Fruit fly (Drosophila melanogaster): Measurements from ENCODE around the gene MsR2.

DNA sequence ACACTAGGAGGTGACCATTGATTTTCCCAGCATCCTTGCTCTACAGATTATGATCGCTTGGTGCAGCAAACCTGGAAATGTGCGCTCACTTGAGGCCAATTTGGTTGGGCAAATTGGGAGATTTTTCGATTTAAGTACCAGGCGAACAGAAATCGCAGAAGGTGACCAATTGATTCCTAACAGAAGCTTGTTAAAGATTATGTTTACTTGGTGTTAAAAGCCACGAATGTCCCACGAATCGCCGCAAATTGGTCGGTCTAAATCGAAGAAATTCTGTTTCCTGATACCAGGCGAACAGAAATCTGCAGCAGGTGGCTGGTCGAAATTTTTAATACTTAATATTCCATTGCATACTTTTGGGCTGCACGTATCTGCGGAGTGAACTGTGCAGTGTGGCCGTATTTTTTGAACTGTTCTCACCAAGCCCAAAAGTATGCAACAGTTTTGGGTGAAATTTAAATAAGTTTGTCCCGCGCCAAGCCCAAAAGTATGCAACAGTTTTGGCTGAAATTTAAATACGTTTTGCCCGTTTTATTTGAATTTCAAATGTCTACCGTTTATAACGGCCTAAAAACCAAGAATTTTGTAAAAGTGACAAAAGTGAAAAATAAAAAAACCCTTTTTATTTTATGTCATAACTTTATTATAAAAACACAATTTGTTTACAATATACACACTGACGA lies 38.7 kb upstream of the MsR2 start, which contains the start of gene CG32301:
- TF ChIP-seq kay (GFP tag; ENCODE audit: borderline replicate concordance) (no peak), CG7101 (tag; optimal IDR thresholded peaks at IDR 0.05) (no peak), toe (GFP tag; optimal IDR thresholded peaks at IDR 0.05) (no peak), CG12768 (GFP tag; optimal IDR thresholded peaks at IDR 0.05) (no peak), CG7045 (GFP tag; optimal IDR thresholded peaks at IDR 0.05) (no peak), bab1 (GFP tag; optimal IDR thresholded peaks at IDR 0.05) (peak; percentile 71), CG14711 (tag; optimal IDR thresholded peaks at IDR 0.05) (no peak)

Measured in whole organism, adult.